Fruit fly (Drosophila melanogaster): ENCODE results near the gene CG32109.

Gene CG32109

DNA sequence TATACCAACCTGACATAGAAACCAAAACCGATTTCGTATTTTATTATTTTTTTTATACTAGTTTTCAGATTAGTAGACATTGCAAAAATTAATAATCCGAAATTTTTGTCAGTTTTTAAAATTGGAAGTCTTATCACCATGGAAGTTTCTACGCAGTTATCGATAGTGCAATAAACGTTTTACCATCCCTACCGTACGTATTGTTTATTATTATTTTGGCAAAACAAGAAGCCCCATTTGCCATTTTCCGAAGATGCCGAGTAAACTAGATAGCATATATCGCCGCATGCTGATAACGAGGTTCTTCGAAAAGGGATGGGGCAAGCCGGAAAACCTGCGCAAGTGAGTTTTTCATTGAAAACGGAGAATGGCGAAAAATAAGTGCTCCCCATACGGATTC is 3.5 kb upstream of the CG32109 start, which contains the start of gene CG32112 (continued):
- TF ChIP-seq Tbp (GFP tag; optimal IDR thresholded peaks at IDR 0.05) (no peak), CG10565 (GFP tag; optimal IDR thresholded peaks at IDR 0.05) (no peak), tio (GFP tag; optimal IDR thresholded peaks at IDR 0.05) (no peak), nom (GFP tag; optimal IDR thresholded peaks at IDR 0.05) (no peak), emc (GFP tag; optimal IDR thresholded peaks at IDR 0.05) (no peak), CG7963 (GFP tag; IDR thresholded peaks at IDR 0.05; ENCODE audit: partially characterized antibody) (peak; percentile 53; the same call in 1 of the 3 replicates), CG4617 (GFP tag; optimal IDR thresholded peaks at IDR 0.05; ENCODE audit: borderline replicate concordance) (peak; percentile 50), CG1792 (GFP tag; optimal IDR thresholded peaks at IDR 0.05) (peak; percentile 8), CG6272 (GFP tag; IDR thresholded peaks at IDR 0.05) (no peak), CHES-1-like (GFP tag; optimal IDR thresholded peaks at IDR 0.05) (peak; percentile 19), Sry-δ (GFP tag; optimal IDR thresholded peaks at IDR 0.05) (peak; percentile 89), CG13296 (GFP tag; optimal IDR thresholded peaks at IDR 0.05) (no peak), Sin3A (optimal IDR thresholded peaks at IDR 0.05) (no peak), Deaf1 (tag; optimal IDR thresholded peaks at IDR 0.05) (no peak), Dbx (GFP tag; IDR thresholded peaks at IDR 0.05) (0 out of 3 replicates have a peak, but pooled peaks have one; percentile 7), CG34422 (GFP tag; IDR thresholded peaks at IDR 0.05) (peak; percentile 59; the same call in 1 of the 3 replicates), CG2712 (tag; optimal IDR thresholded peaks at IDR 0.05) (peak; percentile 21), gro (GFP tag; optimal IDR thresholded peaks at IDR 0.05) (peak; percentile 25), sens (GFP tag) (peak; percentile 81), CG30403 (GFP tag; optimal IDR thresholded peaks at IDR 0.05) (peak; percentile 9), CG17359 (tag; optimal IDR thresholded peaks at IDR 0.05) (no peak), CG11504 (tag; optimal IDR thresholded peaks at IDR 0.05) (no peak), lbe (GFP tag; optimal IDR thresholded peaks at IDR 0.05) (peak; percentile 57), Pdp1 (GFP tag; optimal IDR thresholded peaks at IDR 0.05) (peak in 1 of 2 experiments; percentile 94), chinmo (GFP tag; IDR thresholded peaks at IDR 0.05; ENCODE audit: partially characterized antibody) (no peak), CG12659 (GFP tag; optimal IDR thresholded peaks at IDR 0.05) (peak; percentile 57), lov (optimal IDR thresholded peaks at IDR 0.05) (no peak), lov (GFP tag; IDR thresholded peaks at IDR 0.05) (no peak), dan (GFP tag; IDR thresholded peaks at IDR 0.05) (no peak), az2 (GFP tag; optimal IDR thresholded peaks at IDR 0.05) (no peak), Hmx (GFP tag; optimal IDR thresholded peaks at IDR 0.05) (no peak), NFAT (GFP tag; IDR thresholded peaks at IDR 0.05) (no peak), bbx (GFP tag; IDR thresholded peaks at IDR 0.05; ENCODE audit: partially characterized antibody) (peak; percentile 58), jing (GFP tag; optimal IDR thresholded peaks at IDR 0.05) (no peak), grn (GFP tag; optimal IDR thresholded peaks at IDR 0.05) (no peak), CG2889 (GFP tag; IDR thresholded peaks at IDR 0.05) (no peak), tap (tag; optimal IDR thresholded peaks at IDR 0.05) (no peak), Chrac-16 (GFP tag; optimal IDR thresholded peaks at IDR 0.05) (peak; percentile 20), Elba2 (GFP tag; optimal IDR thresholded peaks at IDR 0.05) (no peak), CG14860 (GFP tag; IDR thresholded peaks at IDR 0.05; ENCODE audit: partially characterized antibody) (peak; percentile 54; the same call in 2 of the 3 replicates), hbn (GFP tag; IDR thresholded peaks at IDR 0.05; ENCODE audit: partially characterized antibody) (peak; percentile 66), Bgb (GFP tag; IDR thresholded peaks at IDR 0.05; ENCODE audit: partially characterized antibody) (peak; percentile 70), row (GFP tag; IDR thresholded peaks at IDR 0.05) (peak; percentile 47; the same call in 1 of the 3 replicates), BEAF-32 (GFP tag; optimal IDR thresholded peaks at IDR 0.05) (peak; percentile 74), Atf-2 (GFP tag; optimal IDR thresholded peaks at IDR 0.05) (no peak), inv (GFP tag; IDR thresholded peaks at IDR 0.05; ENCODE audit: partially characterized antibody) (0 out of 2 replicates have a peak, but pooled peaks have one; percentile 17), ftz-f1 (GFP tag; optimal IDR thresholded peaks at IDR 0.05) (no peak), CG16813 (GFP tag; IDR thresholded peaks at IDR 0.05; ENCODE audit: partially characterized antibody) (peak; percentile 60), gcm2 (GFP tag; optimal IDR thresholded peaks at IDR 0.05) (no peak), Scr (GFP tag; IDR thresholded peaks at IDR 0.05; ENCODE audit: partially characterized antibody) (peak; percentile 82), CG3065 (GFP tag; optimal IDR thresholded peaks at IDR 0.05) (no peak)
